Fruit fly (Drosophila melanogaster): Measurements from ENCODE around the gene CG34302.
A peak's percentile ranks its signal among the peaks of the same experiment; 100 is the strongest.

Gene CG34302

DNA sequence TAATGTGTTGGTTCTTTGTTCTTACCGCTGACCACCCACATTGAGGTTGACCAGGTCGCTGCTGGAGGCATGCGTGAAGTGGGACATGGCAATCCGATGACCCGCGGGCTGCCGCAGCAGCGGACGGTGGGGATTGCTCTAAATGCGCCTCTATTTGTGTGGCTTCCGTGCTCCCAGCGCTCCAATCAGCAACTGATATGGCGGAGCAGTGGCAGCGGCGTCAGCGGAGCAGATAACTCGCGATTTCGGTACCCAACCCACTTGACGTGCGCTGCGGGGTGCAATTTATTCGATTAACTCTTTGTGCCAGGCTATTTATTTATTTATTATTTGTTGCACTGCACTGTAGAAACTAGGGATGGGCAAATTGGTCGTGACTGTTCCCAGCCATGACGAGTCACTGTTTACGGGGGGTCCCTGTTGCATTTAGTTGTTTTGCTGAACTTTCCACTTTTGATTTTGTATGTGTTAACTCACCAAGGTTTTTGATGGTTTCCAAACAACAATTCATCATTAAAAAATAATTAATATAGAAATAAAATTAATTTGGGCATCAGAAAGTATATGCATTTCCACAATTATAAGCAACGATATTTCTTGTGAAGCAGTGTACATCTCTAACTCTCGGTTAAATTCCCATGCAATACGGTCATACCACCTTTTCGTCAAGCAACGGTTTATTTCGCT, 22.8 kb downstream of the CG34302 start, which contains the start of the genes CG9467 and CG8526 (continued):
- TF ChIP-seq Side (GFP tag; optimal IDR thresholded peaks at IDR 0.05) (no peak), CG14014 (GFP tag; IDR thresholded peaks at IDR 0.05) (0 out of 2 replicates have a peak, but pooled peaks have one; percentile 38), crol (GFP tag; IDR thresholded peaks at IDR 0.05) (peak; percentile 24; the same call in 1 of the 2 replicates), HLHmδ (GFP tag; optimal IDR thresholded peaks at IDR 0.05) (no peak), Bdp1 (GFP tag; optimal IDR thresholded peaks at IDR 0.05) (peak; percentile 15), CG7271 (tag; optimal IDR thresholded peaks at IDR 0.05) (no peak), CG7839 (tag; optimal IDR thresholded peaks at IDR 0.05) (no peak), Mrtf (GFP tag; IDR thresholded peaks at IDR 0.05) (0 out of 3 replicates have a peak, but pooled peaks have one; percentile 9), Dfd (GFP tag; optimal IDR thresholded peaks at IDR 0.05) (no peak), H15 (GFP tag; IDR thresholded peaks at IDR 0.05) (peak; percentile 27; the same call in 1 of the 3 replicates), CG11696 (GFP tag; IDR thresholded peaks at IDR 0.05) (no peak), Xbp1 (GFP tag; optimal IDR thresholded peaks at IDR 0.05) (peak; percentile 80), CG31388 (GFP tag; optimal IDR thresholded peaks at IDR 0.05) (peak; percentile 65), CG7786 (GFP tag; optimal IDR thresholded peaks at IDR 0.05) (no peak), CG13424 (tag; optimal IDR thresholded peaks at IDR 0.05) (peak; percentile 82), grau (tag; optimal IDR thresholded peaks at IDR 0.05) (peak; percentile 77), CG4360 (GFP tag; IDR thresholded peaks at IDR 0.05) (no peak), CG4282 (GFP tag; optimal IDR thresholded peaks at IDR 0.05) (no peak), ems (GFP tag; optimal IDR thresholded peaks at IDR 0.05) (peak; percentile 24), CG14441 (GFP tag; IDR thresholded peaks at IDR 0.05) (peak; percentile 58), Ravus (GFP tag; IDR thresholded peaks at IDR 0.05) (no peak), B-H2 (GFP tag; optimal IDR thresholded peaks at IDR 0.05) (no peak), Atf3 (GFP tag; optimal IDR thresholded peaks at IDR 0.05) (no peak), lmd (GFP tag; IDR thresholded peaks at IDR 0.05) (peak; percentile 65), CG3065 (GFP tag; optimal IDR thresholded peaks at IDR 0.05) (peak; percentile 37), Atf6 (GFP tag; IDR thresholded peaks at IDR 0.05) (peak; percentile 51; the same call in 1 of the 2 replicates), CoRest (tag; optimal IDR thresholded peaks at IDR 0.05) (peak; percentile 89), Max (GFP tag; optimal IDR thresholded peaks at IDR 0.05) (peak; percentile 74), Hand (GFP tag; optimal IDR thresholded peaks at IDR 0.05) (no peak), knrl (GFP tag; IDR thresholded peaks at IDR 0.05; ENCODE audit: partially characterized antibody) (peak; percentile 89), kay (GFP tag; optimal IDR thresholded peaks at IDR 0.05) (no peak), mam (GFP tag; optimal IDR thresholded peaks at IDR 0.05) (peak; percentile 59), CG9797 (GFP tag; optimal IDR thresholded peaks at IDR 0.05) (peak; percentile 85), gce (GFP tag; IDR thresholded peaks at IDR 0.05) (no peak), Meics (GFP tag; optimal IDR thresholded peaks at IDR 0.05) (peak; percentile 55), sc (optimal IDR thresholded peaks at IDR 0.05) (no peak), sc (GFP tag; optimal IDR thresholded peaks at IDR 0.05) (no peak), Bgb (GFP tag; IDR thresholded peaks at IDR 0.05; ENCODE audit: partially characterized antibody) (peak; percentile 51; the same call in 1 of the 2 replicates), Fer2 (tag; optimal IDR thresholded peaks at IDR 0.05) (peak; percentile 30), chinmo (GFP tag; IDR thresholded peaks at IDR 0.05; ENCODE audit: partially characterized antibody) (peak; percentile 79; the same call in 2 of the 4 replicates), Sry-β (GFP tag; optimal IDR thresholded peaks at IDR 0.05) (peak; percentile 44), phol (tag; optimal IDR thresholded peaks at IDR 0.05) (peak; percentile 83), Nf-YC (tag; optimal IDR thresholded peaks at IDR 0.05) (peak; percentile 75), CG17186 (GFP tag; optimal IDR thresholded peaks at IDR 0.05) (peak; percentile 24), CG18262 (tag; optimal IDR thresholded peaks at IDR 0.05) (peak; percentile 69), Oaz (GFP tag; IDR thresholded peaks at IDR 0.05) (no peak), CG1647 (GFP tag; optimal IDR thresholded peaks at IDR 0.05) (peak; percentile 23), Gug (GFP tag; IDR thresholded peaks at IDR 0.05) (peak; percentile 57; the same call in 3 of the 4 replicates), CG7556 (GFP tag; optimal IDR thresholded peaks at IDR 0.05) (peak; percentile 35), B-H1 (GFP tag; IDR thresholded peaks at IDR 0.05) (no peak)

Data from whole organism, embryonic.